Fruit fly (Drosophila melanogaster) whole organism, embryonic: ENCODE data around the gene CG17329.

ENCODE experiments used
- ATbp ChIP-seq: fragments of 200-800 bp; sonication (Bioruptor generic); optimal IDR thresholded peaks from 2 replicates; lab custom pipeline; 2017; ENCODE audit warnings: missing biosample characterization, mild to moderate bottlenecking, missing genetic modification characterization, missing genetic modification reagents
- CG10654 ChIP-seq: fragments of 200-800 bp; sonication (Bioruptor generic); optimal IDR thresholded peaks from 2 replicates; lab custom pipeline; 2016; ENCODE audit warnings: missing biosample characterization, missing genetic modification characterization
- CG12659 ChIP-seq: fragments of 200-800 bp; sonication (Bioruptor generic); optimal IDR thresholded peaks from 3 replicates; lab custom pipeline; 2017; ENCODE audit warnings: mild to moderate bottlenecking, missing biosample characterization, missing genetic modification reagents, missing genetic modification characterization
- CG18011 ChIP-seq: fragments of 200-800 bp; sonication (Bioruptor generic); optimal IDR thresholded peaks from 2 replicates; lab custom pipeline; 2017; ENCODE audit warnings: missing biosample characterization, missing genetic modification characterization, mild to moderate bottlenecking, moderate library complexity, missing genotype
- CG9797 ChIP-seq: fragments of 200-800 bp; sonication (Bioruptor generic); optimal IDR thresholded peaks from 3 replicates; lab custom pipeline; 2018; ENCODE audit warnings: missing biosample characterization, mild to moderate bottlenecking, missing genetic modification characterization
- Taf1 ChIP-seq: fragments of 200-800 bp; sonication (Bioruptor generic); IDR thresholded peaks from 2 replicates; pipeline ENCODE4 v1.3.6; 2022; ENCODE audit warnings: missing biosample characterization, missing genetic modification characterization
- hb ChIP-seq: fragments of 200-800 bp; sonication (Bioruptor generic); IDR thresholded peaks from 3 replicates; pipeline ENCODE4 v1.3.6; 2022; ENCODE audit warnings: missing biosample characterization, missing genetic modification characterization; ENCODE audit not compliant: partially characterized antibody
- org-1 ChIP-seq: fragments of 200-800 bp; sonication (Bioruptor generic); optimal IDR thresholded peaks from 2 replicates; lab custom pipeline; 2017; ENCODE audit warnings: missing biosample characterization, missing genetic modification characterization
- wdn ChIP-seq: fragments of 200-800 bp; sonication (Bioruptor generic); IDR thresholded peaks from 2 replicates; pipeline ENCODE4 v1.3.6; 2022; ENCODE audit warnings: missing biosample characterization, missing genetic modification characterization

- TF ChIP-seq CG10654, result no peak
- TF ChIP-seq Taf1 (GFP tag; lab: Robert Waterston, UW), result no peak
- no peak for TF ChIP-seq CG18011 (GFP tag; lab: Kevin White, UChicago)
- TF ChIP-seq org-1 (GFP tag; lab: Kevin White, UChicago), result no peak
- TF ChIP-seq CG12659 (GFP tag; lab: Kevin White, UChicago), result no peak
- no peak for TF ChIP-seq wdn
- TF ChIP-seq ATbp (GFP tag; lab: Kevin White, UChicago), result no peak
- no peak for TF ChIP-seq hb (GFP tag; lab: Robert Waterston, UW)
- TF ChIP-seq CG9797, result no peak
Measured at dm6 chr2L:16316410-16316809, 25.3 kb downstream of the CG17329 start.
